Worm (Caenorhabditis elegans) whole organism, L4 larva: ENCODE measurements around the gene ZK287.9.
A peak's percentile ranks its signal among the peaks of the same experiment; 100 is the strongest.

Experiments
- D1046.2 ChIP-seq: fragments of 200-800 bp; sonication (Bioruptor generic); IDR thresholded peaks from 2 replicates; pipeline ENCODE4 v1.3.6; 2022; ENCODE audit warnings: missing genetic modification characterization, missing compliant biosample characterization
- F26F4.8 ChIP-seq: fragments of 200-800 bp; sonication (Bioruptor generic); conservative IDR thresholded peaks from 2 replicates; pipeline ENCODE4 v1.3.6; 2022; ENCODE audit warnings: missing genetic modification characterization, missing compliant biosample characterization
- R02D3.7 ChIP-seq: fragments of 150-350 bp; sonication (generic microtip); optimal IDR thresholded peaks from 3 replicates; lab custom pipeline; 2014; ENCODE audit warnings: missing biosample characterization, missing genetic modification characterization
- aha-1 ChIP-seq: fragments of 150-350 bp; peaks from one replicate; lab custom pipeline; 2014; ENCODE audit warnings: missing biosample characterization, missing genetic modification characterization
- ama-1 ChIP-seq: fragments of 150-350 bp; optimal IDR thresholded peaks from 2 replicates; lab custom pipeline; 2014; ENCODE audit warnings: inconsistent platforms, mixed read lengths
- attf-4 ChIP-seq: sonication (generic microtip); optimal IDR thresholded peaks from 3 replicates; lab custom pipeline; 2017; ENCODE audit warnings: missing biosample characterization, missing genetic modification characterization
- ceh-62 ChIP-seq: sonication (generic microtip); optimal IDR thresholded peaks from 2 replicates; lab custom pipeline; 2017; ENCODE audit warnings: missing biosample characterization, missing genetic modification characterization
- ceh-82 ChIP-seq: sonication (generic microtip); optimal IDR thresholded peaks from 2 replicates; lab custom pipeline; 2017; ENCODE audit warnings: missing biosample characterization, missing genetic modification characterization
- daf-12 ChIP-seq: fragments of 150-350 bp; optimal IDR thresholded peaks from 2 replicates; lab custom pipeline; 2014; ENCODE audit warnings: missing biosample characterization, missing genetic modification reagents, missing genetic modification characterization
- daf-16 ChIP-seq, 3 experiments: sonication (generic microtip); optimal IDR thresholded peaks; 2 replicates each; lab custom pipeline; 2016 to 2017; ENCODE audit warnings: missing genetic modification characterization in 3 of 3, missing genetic modification reagents in 3 of 3, mild to moderate bottlenecking in 2 of 3, missing compliant biosample characterization in 2 of 3, missing biosample characterization in 1 of 3, moderate library complexity in 1 of 3
- daf-19 ChIP-seq: fragments of 200-800 bp; sonication (Bioruptor generic); conservative IDR thresholded peaks from 2 replicates; pipeline ENCODE4 v1.3.6; 2022; ENCODE audit warnings: missing genetic modification characterization, missing compliant biosample characterization
- dmd-6 ChIP-seq: fragments of 200-800 bp; sonication (Bioruptor generic); IDR thresholded peaks from 2 replicates; pipeline ENCODE4 v1.3.6; 2022; ENCODE audit warnings: missing genetic modification reagents, missing genetic modification characterization, missing compliant biosample characterization
- dmd-8 ChIP-seq: fragments of 200-800 bp; sonication (Bioruptor generic); IDR thresholded peaks from 2 replicates; pipeline ENCODE4 v1.3.6; 2022; ENCODE audit warnings: missing genetic modification characterization, missing compliant biosample characterization
- dmd-9 ChIP-seq: fragments of 200-800 bp; sonication (Bioruptor generic); IDR thresholded peaks from 2 replicates; pipeline ENCODE4 v1.3.6; 2022; ENCODE audit warnings: missing genetic modification reagents, missing genetic modification characterization, missing compliant biosample characterization
- dve-1 ChIP-seq: sonication (generic microtip); optimal IDR thresholded peaks from 2 replicates; lab custom pipeline; 2017; ENCODE audit warnings: antibody characterized with exemption, mild to moderate bottlenecking, missing genetic modification characterization, missing compliant biosample characterization; ENCODE audit not compliant: insufficient read depth
- fkh-10 ChIP-seq: fragments of 150-350 bp; optimal IDR thresholded peaks from 2 replicates; lab custom pipeline; 2014; ENCODE audit warnings: missing biosample characterization, missing genetic modification reagents, missing genetic modification characterization
- hif-1 ChIP-seq, 2 experiments: sonication (generic microtip); optimal IDR thresholded peaks; 2 replicates each; lab custom pipeline; 2016 to 2017; ENCODE audit warnings: missing compliant biosample characterization in 2 of 2, missing genetic modification characterization in 2 of 2, missing genetic modification reagents in 2 of 2, missing genotype in 2 of 2, mild to moderate bottlenecking in 1 of 2
- hlh-11 ChIP-seq: fragments of 200-800 bp; sonication (Bioruptor generic); optimal IDR thresholded peaks from 2 replicates; lab custom pipeline; 2018; ENCODE audit warnings: mild to moderate bottlenecking, missing genetic modification characterization, missing compliant biosample characterization
- hlh-30 ChIP-seq: sonication (generic microtip); optimal IDR thresholded peaks from 2 replicates; lab custom pipeline; 2017; ENCODE audit warnings: antibody characterized with exemption, mild to moderate bottlenecking, missing genetic modification characterization, missing compliant biosample characterization; ENCODE audit not compliant: insufficient read depth
- jun-1 ChIP-seq: fragments of 150-350 bp; optimal IDR thresholded peaks from 2 replicates; lab custom pipeline; 2014; ENCODE audit warnings: missing biosample characterization, missing genetic modification reagents, missing genetic modification characterization
- lim-7 ChIP-seq: fragments of 200-800 bp; sonication (Bioruptor generic); IDR thresholded peaks from 2 replicates; pipeline ENCODE4 v1.3.6; 2022; ENCODE audit warnings: missing genetic modification characterization, missing compliant biosample characterization
- lin-1 ChIP-seq: fragments of 200-800 bp; sonication (Bioruptor generic); IDR thresholded peaks from 2 replicates; pipeline ENCODE4 v1.3.6; 2022; ENCODE audit warnings: missing genetic modification reagents, missing genetic modification characterization, missing compliant biosample characterization
- lin-15B ChIP-seq: fragments of 150-350 bp; sonication (generic microtip); optimal IDR thresholded peaks from 3 replicates; lab custom pipeline; 2014; ENCODE audit warnings: missing biosample characterization, missing genetic modification characterization
- lin-38 ChIP-seq: fragments of 200-800 bp; sonication (Bioruptor generic); IDR thresholded peaks from 2 replicates; pipeline ENCODE4 v1.3.6; 2022; ENCODE audit warnings: missing genetic modification reagents, missing genetic modification characterization, missing compliant biosample characterization
- lin-39 ChIP-seq: fragments of 150-350 bp; optimal IDR thresholded peaks from 2 replicates; lab custom pipeline; 2014; ENCODE audit warnings: missing biosample characterization, missing genetic modification reagents, missing genetic modification characterization
- lsy-2 ChIP-seq, 2 experiments: fragments of 150-350 bp in 1 of 2; sonication (generic microtip) in 1 of 2; optimal IDR thresholded peaks; 2 replicates each; lab custom pipeline; 2014 to 2017; ENCODE audit warnings: missing biosample characterization in 2 of 2, missing genetic modification characterization in 2 of 2
- mdl-1 ChIP-seq, 2 experiments: fragments of 150-350 bp in 1 of 2; sonication (generic microtip) in 1 of 2; optimal IDR thresholded peaks; 2 replicates each; lab custom pipeline; 2014 to 2017; ENCODE audit warnings: missing biosample characterization in 2 of 2, missing genetic modification characterization in 2 of 2
- mdt-29 ChIP-seq: fragments of 200-800 bp; sonication (Bioruptor generic); IDR thresholded peaks from 2 replicates; pipeline ENCODE4 v1.3.6; 2022; ENCODE audit warnings: missing genetic modification reagents, missing genetic modification characterization, missing compliant biosample characterization
- mep-1 ChIP-seq: fragments of 150-350 bp; sonication (generic microtip); optimal IDR thresholded peaks from 3 replicates; lab custom pipeline; 2014; ENCODE audit warnings: missing biosample characterization, missing genetic modification characterization
- nhr-102 ChIP-seq: sonication (generic microtip); optimal IDR thresholded peaks from 2 replicates; lab custom pipeline; 2016; ENCODE audit warnings: mild to moderate bottlenecking, missing genetic modification characterization, moderate library complexity, missing compliant biosample characterization
- nhr-28 ChIP-seq: fragments of 150-350 bp; optimal IDR thresholded peaks from 2 replicates; lab custom pipeline; 2014; ENCODE audit warnings: missing biosample characterization, missing genetic modification characterization
- nhr-42 ChIP-seq: fragments of 200-800 bp; sonication (Bioruptor generic); IDR thresholded peaks from 2 replicates; pipeline ENCODE4 v1.3.6; 2022; ENCODE audit warnings: missing genetic modification characterization, missing compliant biosample characterization
- nhr-48 ChIP-seq: sonication (generic microtip); optimal IDR thresholded peaks from 2 replicates; lab custom pipeline; 2016; ENCODE audit warnings: mild to moderate bottlenecking, missing genetic modification characterization, missing compliant biosample characterization
- nhr-76 ChIP-seq: fragments of 150-350 bp; optimal IDR thresholded peaks from 2 replicates; lab custom pipeline; 2014; ENCODE audit warnings: missing biosample characterization, missing genetic modification characterization
- pqm-1 ChIP-seq: sonication (generic microtip); optimal IDR thresholded peaks from 2 replicates; lab custom pipeline; 2017; ENCODE audit warnings: missing biosample characterization, missing genetic modification characterization
- rbr-2 ChIP-seq: sonication (generic microtip); optimal IDR thresholded peaks from 2 replicates; lab custom pipeline; 2016; ENCODE audit warnings: missing genotype, missing genetic modification characterization, missing compliant biosample characterization
- sdz-12 ChIP-seq: fragments of 200-800 bp; sonication (Bioruptor generic); optimal IDR thresholded peaks from 2 replicates; lab custom pipeline; 2018; ENCODE audit warnings: mild to moderate bottlenecking, missing genetic modification characterization, missing compliant biosample characterization
- skn-1 ChIP-seq: fragments of 150-350 bp; optimal IDR thresholded peaks from 2 replicates; lab custom pipeline; 2014; ENCODE audit warnings: missing biosample characterization, missing genetic modification characterization
- snpc-1.2 ChIP-seq: fragments of 200-800 bp; sonication (Bioruptor generic); IDR thresholded peaks from 2 replicates; pipeline ENCODE4 v1.3.6; 2022; ENCODE audit warnings: missing genetic modification reagents, missing genetic modification characterization, missing compliant biosample characterization
- snpc-4 ChIP-seq: fragments of 150-350 bp; optimal IDR thresholded peaks from 2 replicates; lab custom pipeline; 2014; ENCODE audit warnings: missing biosample characterization, missing genetic modification characterization
- tra-1 ChIP-seq: fragments of 200-800 bp; sonication (Bioruptor generic); IDR thresholded peaks from 2 replicates; pipeline ENCODE4 v1.3.6; 2022; ENCODE audit warnings: missing genetic modification reagents, missing genetic modification characterization, missing compliant biosample characterization
- unc-130 ChIP-seq: sonication (generic microtip); optimal IDR thresholded peaks from 2 replicates; lab custom pipeline; 2016; ENCODE audit warnings: missing genetic modification reagents, missing genetic modification characterization, missing compliant biosample characterization
- zag-1 ChIP-seq: fragments of 150-350 bp; optimal IDR thresholded peaks from 2 replicates; lab custom pipeline; 2014; ENCODE audit warnings: missing biosample characterization, missing genetic modification characterization
- zfp-3 ChIP-seq: fragments of 200-800 bp; sonication (Bioruptor generic); conservative IDR thresholded peaks from 2 replicates; pipeline ENCODE4 v1.3.6; 2022; ENCODE audit warnings: missing genetic modification reagents, missing genetic modification characterization, missing compliant biosample characterization

Gene ZK287.9

ce11 chrV:9724021-9724671 lies 45.0 kb downstream of the ZK287.9 start, which contains the start of gene slcr-46.3:
TSS of gene slcr-46.3 (minus strand) at chrV:9724106.
- no peak for TF ChIP-seq fkh-10 (GFP tag; lab: Kevin White, UChicago)
- no peak for TF ChIP-seq dmd-9 (GFP tag; lab: Robert Waterston, UW)
- TF ChIP-seq nhr-76: no peak
- no peak for TF ChIP-seq mep-1 (tag; lab: Kevin White, UChicago)
- no peak for TF ChIP-seq D1046.2 (GFP tag; lab: Robert Waterston, UW)
- no peak for TF ChIP-seq snpc-1.2 (GFP tag; lab: Robert Waterston, UW)
- TF ChIP-seq ceh-62 (tag; lab: Kevin White, UChicago): no peak
- no peak for TF ChIP-seq R02D3.7 (tag; lab: Kevin White, UChicago)
- TF ChIP-seq sdz-12 (GFP tag; lab: Kevin White, UChicago): no peak
- no peak for TF ChIP-seq dmd-8
- TF ChIP-seq ama-1 (lab: Kevin White, UChicago): no peak
- TF ChIP-seq lim-7: no peak
- no peak for TF ChIP-seq lin-38 (GFP tag; lab: Robert Waterston, UW)
- TF ChIP-seq jun-1 (tag; lab: Kevin White, UChicago): no peak
- TF ChIP-seq nhr-102: no peak
- no peak for TF ChIP-seq ceh-82 (tag; lab: Kevin White, UChicago)
- TF ChIP-seq rbr-2 (tag; lab: Kevin White, UChicago): no peak
- TF ChIP-seq zag-1 (tag; lab: Kevin White, UChicago): no peak
- no peak for TF ChIP-seq snpc-4 (tag; lab: Kevin White, UChicago)
- TF ChIP-seq lin-1 (GFP tag; lab: Robert Waterston, UW): no peak
- peak; percentile 7 for TF ChIP-seq hlh-11
- no peak for TF ChIP-seq pqm-1 (tag; lab: Kevin White, UChicago)
- TF ChIP-seq daf-16 (GFP tag; optimal IDR thresholded peaks at IDR 0.05; lab: Kevin White, UChicago): no peak
- peak; percentile 18 for TF ChIP-seq daf-16 (tag; optimal IDR thresholded peaks at IDR 0.05; lab: Kevin White, UChicago)
- peak in 1 of 2 experiments; percentile 51 for TF ChIP-seq mdl-1 (tag; optimal IDR thresholded peaks at IDR 0.05; lab: Kevin White, UChicago)
- TF ChIP-seq unc-130: no peak
- no peak for TF ChIP-seq tra-1 (GFP tag; lab: Robert Waterston, UW)
- TF ChIP-seq mdt-29 (GFP tag; lab: Robert Waterston, UW): no peak
- peak; percentile 23 for TF ChIP-seq dve-1
- no peak for TF ChIP-seq lin-15B (tag; lab: Kevin White, UChicago)
- TF ChIP-seq zfp-3 (GFP tag; lab: Robert Waterston, UW): no peak
- peak; percentile 38 for TF ChIP-seq hlh-30 (tag; lab: Kevin White, UChicago)

DNA sequence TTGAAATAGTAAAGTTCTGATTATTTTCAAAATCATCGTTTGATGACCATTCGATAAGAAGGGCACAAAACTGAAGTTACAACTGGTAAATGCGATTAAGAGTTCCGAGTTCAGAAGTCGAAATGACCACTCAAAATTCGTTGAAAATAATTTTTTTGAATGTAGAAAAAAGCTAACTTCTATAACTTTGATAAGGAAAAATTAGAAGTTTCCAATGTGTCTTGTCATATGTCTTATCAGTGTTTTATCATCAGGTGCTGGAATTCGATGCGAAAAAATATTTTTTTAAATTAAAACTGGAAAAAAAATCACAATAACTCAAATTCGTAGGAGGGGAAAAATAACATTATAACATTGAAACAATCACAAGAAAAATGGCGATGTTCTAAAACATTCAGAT lies 46.6 kb downstream of the ZK287.9 start:
- peak; percentile 17 for TF ChIP-seq hlh-30 (tag; lab: Kevin White, UChicago)
- peak; percentile 38 for TF ChIP-seq aha-1 (tag; lab: Kevin White, UChicago)
- no peak for TF ChIP-seq mdl-1 (tag; optimal IDR thresholded peaks at IDR 0.05; lab: Kevin White, UChicago)
- TF ChIP-seq daf-16 (GFP tag; optimal IDR thresholded peaks at IDR 0.05; lab: Kevin White, UChicago): no peak
- peak; percentile 55 for TF ChIP-seq daf-16 (tag; optimal IDR thresholded peaks at IDR 0.05; lab: Kevin White, UChicago)
- TF ChIP-seq pqm-1 (tag; lab: Kevin White, UChicago): peak; percentile 65
- peak; percentile 44 for TF ChIP-seq hlh-11
- peak; percentile 32 for TF ChIP-seq dve-1
- TF ChIP-seq nhr-28 (tag; lab: Kevin White, UChicago): peak; percentile 29
- TF ChIP-seq attf-4 (tag; lab: Kevin White, UChicago): no peak
- peak; percentile 30; the same call in 1 of the 2 replicates for TF ChIP-seq dmd-6
- no peak for TF ChIP-seq zag-1 (tag; lab: Kevin White, UChicago)

- TF ChIP-seq mep-1 (tag; lab: Kevin White, UChicago): peak; percentile 77
- no peak for TF ChIP-seq skn-1 (tag; lab: Kevin White, UChicago)
- peak; percentile 27 for TF ChIP-seq pqm-1 (tag; lab: Kevin White, UChicago)
- no peak for TF ChIP-seq F26F4.8
- TF ChIP-seq nhr-76: no peak
- no peak for TF ChIP-seq lin-39 (tag; lab: Kevin White, UChicago)
- no peak for TF ChIP-seq nhr-42 (GFP tag; lab: Robert Waterston, UW)
- no peak for TF ChIP-seq tra-1 (GFP tag; lab: Robert Waterston, UW)
- peak in 1 of 2 experiments; percentile 40 for TF ChIP-seq hif-1 (tag; optimal IDR thresholded peaks at IDR 0.05; lab: Kevin White, UChicago)
- TF ChIP-seq zfp-3 (GFP tag; lab: Robert Waterston, UW): no peak
- no peak for TF ChIP-seq snpc-1.2 (GFP tag; lab: Robert Waterston, UW)
- TF ChIP-seq daf-16 (GFP tag; optimal IDR thresholded peaks at IDR 0.05; lab: Kevin White, UChicago): no peak
- peak; percentile 82 for TF ChIP-seq daf-16 (tag; optimal IDR thresholded peaks at IDR 0.05; lab: Kevin White, UChicago)
- no peak for TF ChIP-seq daf-12 (tag; lab: Kevin White, UChicago)
- TF ChIP-seq D1046.2 (GFP tag; lab: Robert Waterston, UW): no peak
- peak; percentile 57 for TF ChIP-seq nhr-28 (tag; lab: Kevin White, UChicago)
- TF ChIP-seq nhr-48 (tag; lab: Kevin White, UChicago): no peak
- no peak for TF ChIP-seq lin-15B (tag; lab: Kevin White, UChicago)
- peak; percentile 78 for TF ChIP-seq aha-1 (tag; lab: Kevin White, UChicago)
- no peak for TF ChIP-seq daf-19 (GFP tag; lab: Robert Waterston, UW)
- peak in 1 of 2 experiments; percentile 89 for TF ChIP-seq lsy-2 (tag; optimal IDR thresholded peaks at IDR 0.05; lab: Kevin White, UChicago)
Observed at ce11 chrV:9729462-9730162, 50.5 kb downstream of the ZK287.9 start, which contains the start of the genes aagr-3 and drap-1. TSS of gene aagr-3 (minus strand) at chrV:9729512. TSS of gene drap-1 (plus strand) at chrV:9730106.
